Worm (Caenorhabditis elegans): ENCODE data around the gene csa-1.
A peak's percentile ranks its signal among the peaks of the same experiment; 100 is the strongest.

- TF ChIP-seq fax-1 (tag; optimal IDR thresholded peaks at IDR 0.05), result no peak
- TF ChIP-seq K02D7.2 (tag; optimal IDR thresholded peaks at IDR 0.05), result no peak
- no peak for TF ChIP-seq pax-1 (tag; optimal IDR thresholded peaks at IDR 0.05)
- TF ChIP-seq elt-2 (tag; optimal IDR thresholded peaks at IDR 0.05), result peak; percentile 94
- no peak for TF ChIP-seq pat-9 (tag; optimal IDR thresholded peaks at IDR 0.05)
- TF ChIP-seq ceh-6 (GFP tag; optimal IDR thresholded peaks at IDR 0.05), result no peak
- TF ChIP-seq lim-6 (tag; optimal IDR thresholded peaks at IDR 0.05), result no peak
- no peak for TF ChIP-seq pha-4 (tag; optimal IDR thresholded peaks at IDR 0.05)
These were observed 27.9 kb downstream of the csa-1 start, which contains the start of gene acs-7 for ce11 chrII:9291632-9292031.

Data from whole organism, late embryonic.